Fruit fly (Drosophila melanogaster): ENCODE results near the gene Cyp28d2.

DNA sequence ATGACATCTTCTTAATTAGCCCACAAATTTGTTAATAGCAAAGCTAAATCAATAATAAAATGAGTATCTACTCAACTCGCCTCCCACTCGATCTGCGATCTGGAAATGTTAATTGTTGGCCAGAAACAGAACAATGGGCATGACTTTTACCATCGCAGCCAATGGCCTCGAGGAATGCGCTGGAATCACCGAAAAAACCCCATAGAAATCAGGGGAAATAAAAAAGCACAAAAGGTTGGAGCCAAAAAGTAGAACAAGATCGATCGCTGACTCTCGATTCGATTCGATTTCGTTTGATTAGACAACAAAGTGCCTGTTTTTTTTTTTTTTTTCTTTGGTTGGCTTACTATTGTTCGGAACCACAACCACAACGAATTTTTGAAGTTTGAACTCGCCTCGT, 41.5 kb downstream of the Cyp28d2 start:
- TF ChIP-seq CG9948 (tag; optimal IDR thresholded peaks at IDR 0.05) (no peak), fd96Ca (GFP tag; IDR thresholded peaks at IDR 0.05) (no peak), rn (GFP tag; IDR thresholded peaks at IDR 0.05) (no peak), CG10348 (GFP tag; IDR thresholded peaks at IDR 0.05) (no peak), gl (tag; optimal IDR thresholded peaks at IDR 0.05) (no peak)
